Worm (Caenorhabditis elegans): ENCODE results near the gene pycr-4.

Gene pycr-4

ce11 chrIV:7512617-7513233 lies 35.6 kb upstream of the pycr-4 start, which contains the start of the genes plc-4 and R05G6.4 (continued):
- TF ChIP-seq nhr-23 (tag; optimal IDR thresholded peaks at IDR 0.05) (peak; percentile 44), nhr-67 (tag; optimal IDR thresholded peaks at IDR 0.05) (no peak), pqm-1 (tag; optimal IDR thresholded peaks at IDR 0.05) (no peak), mml-1 (tag; optimal IDR thresholded peaks at IDR 0.05) (no peak), snpc-4 (tag; optimal IDR thresholded peaks at IDR 0.05) (peak; percentile 26), ztf-4 (tag; optimal IDR thresholded peaks at IDR 0.05) (no peak), nhr-76 (tag; optimal IDR thresholded peaks at IDR 0.05) (no peak), nhr-12 (tag; optimal IDR thresholded peaks at IDR 0.05) (no peak), lsy-12 (tag; optimal IDR thresholded peaks at IDR 0.05) (no peak), ceh-9 (tag; optimal IDR thresholded peaks at IDR 0.05) (no peak), zag-1 (tag; optimal IDR thresholded peaks at IDR 0.05) (no peak), nhr-28 (tag; optimal IDR thresholded peaks at IDR 0.05) (no peak), pha-4 (tag; optimal IDR thresholded peaks at IDR 0.05) (peak; percentile 79), elt-3 (tag; optimal IDR thresholded peaks at IDR 0.05) (no peak), ztf-11 (tag; optimal IDR thresholded peaks at IDR 0.05) (no peak), mdl-1 (tag; optimal IDR thresholded peaks at IDR 0.05) (no peak), hmg-11 (tag; optimal IDR thresholded peaks at IDR 0.05) (peak; percentile 10), sea-2 (GFP tag; optimal IDR thresholded peaks at IDR 0.05) (no peak), lin-39 (tag; optimal IDR thresholded peaks at IDR 0.05) (peak; percentile 6)

DNA sequence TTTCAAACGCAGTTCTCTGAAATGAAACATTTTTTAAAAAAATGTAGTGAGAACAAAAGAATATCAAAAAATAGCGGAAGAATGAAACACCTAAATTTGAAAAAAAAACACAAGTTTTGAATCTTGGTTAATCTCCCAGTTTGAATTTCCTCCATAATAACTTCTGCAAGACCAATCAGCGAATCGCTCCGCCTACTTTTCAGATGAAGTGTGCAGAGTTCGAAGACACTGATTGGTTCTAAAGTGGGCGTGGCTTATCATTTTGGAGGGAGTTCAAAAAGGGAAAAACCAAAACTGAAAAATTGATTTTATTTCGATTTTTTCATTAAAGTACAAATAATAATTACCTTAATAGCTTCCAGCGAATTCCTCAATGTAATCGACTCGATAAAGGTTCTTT lies 33.7 kb upstream of the pycr-4 start:
- TF ChIP-seq skn-1 (tag; optimal IDR thresholded peaks at IDR 0.05) (no peak), lin-15B (tag; optimal IDR thresholded peaks at IDR 0.05) (peak; percentile 18), nfya-1 (tag; optimal IDR thresholded peaks at IDR 0.05; ENCODE audit: insufficient read depth) (peak; percentile 96), aly-2 (tag; optimal IDR thresholded peaks at IDR 0.05) (no peak)

DNA sequence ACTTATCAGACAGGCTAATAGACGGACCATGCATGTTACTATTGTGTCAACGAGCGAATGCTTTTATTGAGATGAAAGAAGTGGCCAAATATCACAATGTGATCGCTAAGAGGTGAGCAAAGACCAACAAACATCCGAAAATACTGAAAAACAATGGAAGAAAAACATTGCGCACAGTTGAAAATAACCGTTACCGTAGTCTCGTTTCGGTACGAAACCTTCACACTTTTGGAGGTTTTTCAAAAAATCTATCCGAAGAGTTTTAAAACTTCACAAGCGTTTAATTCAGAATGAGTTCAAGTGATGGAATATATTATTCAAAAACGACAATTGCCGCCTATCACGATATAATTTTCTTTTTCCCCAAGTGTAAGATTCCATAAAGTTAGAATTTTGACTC lies 31.8 kb upstream of the pycr-4 start:
- TF ChIP-seq pha-4 (tag; optimal IDR thresholded peaks at IDR 0.05) (peak; percentile 61), lin-15B (tag; optimal IDR thresholded peaks at IDR 0.05) (no peak)

DNA sequence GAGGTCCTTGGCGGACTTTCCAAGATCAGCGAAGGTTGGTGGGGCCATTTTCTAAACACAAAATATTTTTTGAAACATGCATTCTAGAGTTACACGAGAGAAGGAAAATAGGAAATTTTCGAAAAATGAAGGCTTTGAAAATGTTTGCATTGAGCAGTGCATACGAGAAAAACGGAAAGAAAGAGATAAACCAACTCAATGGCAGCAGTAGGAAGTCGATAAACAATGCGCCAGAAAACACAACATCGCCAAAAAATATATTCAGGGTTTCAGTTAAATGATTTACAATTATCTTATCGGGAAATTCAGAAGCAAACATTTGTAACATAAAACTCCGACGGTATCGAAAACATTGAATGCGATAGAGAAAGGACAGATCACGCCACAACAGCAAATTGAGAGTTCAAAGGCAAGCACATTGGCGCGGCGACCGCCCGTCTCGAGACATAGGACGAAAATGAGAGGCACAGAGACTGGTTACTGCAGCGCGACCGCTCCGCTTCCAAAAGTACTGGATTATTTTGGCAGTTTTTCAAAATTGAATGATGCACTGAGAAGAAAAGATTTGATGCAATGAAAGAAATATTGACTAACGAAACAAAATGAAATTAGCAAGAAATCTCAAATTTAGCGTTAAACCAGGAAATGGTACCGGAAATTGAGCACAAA lies 30.9 kb upstream of the pycr-4 start, which contains the start of the genes vdac-1 and R05G6.5:
Gene vdac-1, minus strand, starts transcription at position 51 of the 669 bp plus-strand sequence.
Gene R05G6.5, plus strand, starts transcription at position 527 of the 669 bp plus-strand sequence.
- TF ChIP-seq nhr-11 (tag; optimal IDR thresholded peaks at IDR 0.05) (no peak), egl-27 (tag; optimal IDR thresholded peaks at IDR 0.05) (no peak), nhr-67 (tag; optimal IDR thresholded peaks at IDR 0.05) (no peak), nhr-76 (tag; optimal IDR thresholded peaks at IDR 0.05) (peak; percentile 56), ztf-4 (tag; optimal IDR thresholded peaks at IDR 0.05) (no peak), sea-2 (GFP tag; optimal IDR thresholded peaks at IDR 0.05) (no peak), eor-1 (tag; optimal IDR thresholded peaks at IDR 0.05) (no peak), fkh-2 (tag; optimal IDR thresholded peaks at IDR 0.05) (no peak), unc-39 (tag; optimal IDR thresholded peaks at IDR 0.05) (no peak), nhr-43 (tag; optimal IDR thresholded peaks at IDR 0.05; ENCODE audit: poor library complexity, severe bottlenecking) (peak; percentile 77), nhr-28 (tag; optimal IDR thresholded peaks at IDR 0.05) (no peak), ZK546.5 (tag; optimal IDR thresholded peaks at IDR 0.05) (no peak), lsy-12 (tag; optimal IDR thresholded peaks at IDR 0.05) (peak; percentile 66), fos-1 (tag; optimal IDR thresholded peaks at IDR 0.05) (no peak), snpc-4 (tag; optimal IDR thresholded peaks at IDR 0.05) (peak; percentile 73), hmg-11 (tag; optimal IDR thresholded peaks at IDR 0.05) (peak; percentile 39), tbx-2 (tag; optimal IDR thresholded peaks at IDR 0.05) (no peak), ceh-16 (tag; optimal IDR thresholded peaks at IDR 0.05) (no peak), egl-5 (tag; optimal IDR thresholded peaks at IDR 0.05) (peak; percentile 71), ama-1 (optimal IDR thresholded peaks at IDR 0.05) (no peak), mml-1 (tag; optimal IDR thresholded peaks at IDR 0.05) (no peak), pqm-1 (tag; optimal IDR thresholded peaks at IDR 0.05) (peak; percentile 41), elt-1 (tag; optimal IDR thresholded peaks at IDR 0.05) (peak; percentile 9), jun-1 (tag; optimal IDR thresholded peaks at IDR 0.05) (peak; percentile 81), elt-3 (tag; optimal IDR thresholded peaks at IDR 0.05) (peak in 1 of 3 experiments; percentile 9), nhr-25 (tag; optimal IDR thresholded peaks at IDR 0.05) (peak; percentile 84), aly-2 (tag; optimal IDR thresholded peaks at IDR 0.05) (no peak), pha-4 (tag; optimal IDR thresholded peaks at IDR 0.05) (peak; percentile 86), mdl-1 (tag; optimal IDR thresholded peaks at IDR 0.05) (no peak), ztf-11 (tag; optimal IDR thresholded peaks at IDR 0.05) (no peak), ceh-82 (tag; optimal IDR thresholded peaks at IDR 0.05) (no peak), nhr-237 (tag; optimal IDR thresholded peaks at IDR 0.05) (no peak), ceh-28 (tag; optimal IDR thresholded peaks at IDR 0.05) (peak; percentile 42), nfya-1 (tag; optimal IDR thresholded peaks at IDR 0.05; ENCODE audit: insufficient read depth) (peak; percentile 92), nhr-23 (tag; optimal IDR thresholded peaks at IDR 0.05) (peak; percentile 83), daf-12 (tag; optimal IDR thresholded peaks at IDR 0.05) (no peak), zag-1 (tag; optimal IDR thresholded peaks at IDR 0.05) (no peak), unc-62 (GFP tag; optimal IDR thresholded peaks at IDR 0.05) (peak; percentile 18), nhr-12 (tag; optimal IDR thresholded peaks at IDR 0.05) (no peak), ceh-9 (tag; optimal IDR thresholded peaks at IDR 0.05) (no peak)

Measured in whole organism, L3 larva.